Fruit fly (Drosophila melanogaster): ENCODE data around the gene CG18814.

Gene CG18814

dm6 chr3L:16417024-16417423 lies 47.4 kb downstream of the CG18814 start, which contains the start of gene GluRS-m:
Gene GluRS-m, minus strand, starts transcription at chr3L:16417177.
- TF ChIP-seq Hnf4 (GFP tag; optimal IDR thresholded peaks at IDR 0.05) (no peak), Hr78 (GFP tag; optimal IDR thresholded peaks at IDR 0.05) (no peak), Jra (GFP tag; optimal IDR thresholded peaks at IDR 0.05) (no peak), N (GFP tag; optimal IDR thresholded peaks at IDR 0.05) (no peak), Vsx2 (GFP tag; optimal IDR thresholded peaks at IDR 0.05; ENCODE audit: partially characterized antibody) (no peak), Rel (GFP tag; optimal IDR thresholded peaks at IDR 0.05) (no peak), Rel (tag; optimal IDR thresholded peaks at IDR 0.05) (no peak)

- TF ChIP-seq Myc (optimal IDR thresholded peaks at IDR 0.05) (peak; percentile 94), CrebA (GFP tag; optimal IDR thresholded peaks at IDR 0.05; ENCODE audit: borderline replicate concordance) (no peak)
Observed at dm6 chr3L:16419059-16419773, 49.6 kb downstream of the CG18814 start, which contains the start of the genes TyrRS and CG33158. Gene TyrRS, minus strand, starts transcription at chr3L:16419302. Gene CG33158, plus strand, starts transcription at chr3L:16419597.
